Fruit fly (Drosophila melanogaster) whole organism, adult: ENCODE measurements around the gene hdly.

ENCODE experiments used
- CG12768 ChIP-seq: fragments of 200-800 bp; sonication (Bioruptor generic); optimal IDR thresholded peaks from 2 replicates; lab custom pipeline; 2017; ENCODE audit warnings: missing biosample characterization, missing genetic modification characterization, mild to moderate bottlenecking, moderate library complexity, missing genetic modification reagents
- CG1620 ChIP-seq: fragments of 200-800 bp; sonication (Bioruptor generic); optimal IDR thresholded peaks from 2 replicates; lab custom pipeline; 2016; ENCODE audit warnings: missing biosample characterization, missing genetic modification characterization
- CG5204 ChIP-seq: fragments of 200-800 bp; sonication (Bioruptor generic); optimal IDR thresholded peaks from 2 replicates; lab custom pipeline; 2016; ENCODE audit warnings: missing biosample characterization, missing genetic modification characterization
- CG7045 ChIP-seq: fragments of 200-800 bp; sonication (Bioruptor generic); optimal IDR thresholded peaks from 2 replicates; lab custom pipeline; 2017; ENCODE audit warnings: missing biosample characterization, mild to moderate bottlenecking, missing genetic modification characterization
- CG7101 ChIP-seq: fragments of 200-800 bp; sonication (Bioruptor generic); optimal IDR thresholded peaks from 2 replicates; lab custom pipeline; 2018; ENCODE audit warnings: missing biosample characterization, mild to moderate bottlenecking, missing genetic modification characterization, moderate library complexity
- Clk ChIP-seq: fragments of 200-800 bp; sonication (Bioruptor generic); optimal IDR thresholded peaks from 2 replicates; lab custom pipeline; 2017; ENCODE audit warnings: missing biosample characterization, missing genetic modification characterization
- Crg-1 ChIP-seq: fragments of 200-800 bp; sonication (Bioruptor generic); optimal IDR thresholded peaks from 2 replicates; lab custom pipeline; 2016; ENCODE audit warnings: missing biosample characterization, missing genetic modification characterization
- cic ChIP-seq: fragments of 200-800 bp; sonication (Bioruptor generic); optimal IDR thresholded peaks from 2 replicates; lab custom pipeline; 2017; ENCODE audit warnings: missing biosample characterization, mild to moderate bottlenecking, missing genetic modification characterization, moderate library complexity
- cnc ChIP-seq, 2 experiments: fragments of >200 bp; optimal IDR thresholded peaks; 2 replicates each; lab custom pipeline; 2017
- kay ChIP-seq: fragments of 200-800 bp; sonication (Bioruptor generic); peaks from one replicate; lab custom pipeline; 2016; ENCODE audit warnings: missing biosample characterization, missing genetic modification characterization, borderline replicate concordance
- ovo ChIP-seq: fragments of 200-800 bp; sonication (Bioruptor generic); optimal IDR thresholded peaks from 2 replicates; lab custom pipeline; 2016; ENCODE audit warnings: missing biosample characterization, missing genetic modification characterization
- pad ChIP-seq: fragments of 200-800 bp; sonication (Bioruptor generic); optimal IDR thresholded peaks from 3 replicates; lab custom pipeline; 2017; ENCODE audit warnings: missing biosample characterization, missing genetic modification characterization, mild to moderate bottlenecking, moderate library complexity, missing genetic modification reagents
- tj ChIP-seq: fragments of 200-800 bp; sonication (Bioruptor generic); optimal IDR thresholded peaks from 3 replicates; lab custom pipeline; 2017; ENCODE audit warnings: missing biosample characterization, mild to moderate bottlenecking, missing genetic modification characterization, moderate library complexity
- toe ChIP-seq: fragments of 200-800 bp; sonication (Bioruptor generic); optimal IDR thresholded peaks from 2 replicates; lab custom pipeline; 2016; ENCODE audit warnings: missing biosample characterization, missing genetic modification characterization

DNA sequence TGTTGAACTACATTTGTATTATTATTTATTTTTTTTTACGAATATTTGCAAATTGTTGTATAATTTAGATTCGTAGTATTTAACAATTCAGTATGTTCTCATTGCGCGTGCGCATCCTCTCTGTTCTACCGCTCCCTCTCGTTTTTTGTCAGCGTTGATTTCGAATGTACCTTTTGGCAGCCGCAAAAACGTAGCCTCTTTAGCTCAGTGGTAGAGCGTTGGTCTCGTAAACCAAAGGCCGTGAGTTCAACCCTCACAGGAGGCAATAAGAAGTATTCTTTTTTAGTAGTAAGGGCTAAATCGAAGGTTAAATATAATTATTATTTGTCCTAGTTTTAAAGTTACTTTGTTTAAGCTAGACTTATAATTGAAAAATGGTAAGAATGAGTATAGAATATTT, 23.6 kb upstream of the hdly start:
- TF ChIP-seq cic (GFP tag; lab: Kevin White, UChicago) = no peak
- no peak for TF ChIP-seq CG7045 (GFP tag; lab: Kevin White, UChicago)
- TF ChIP-seq pad (GFP tag; lab: Kevin White, UChicago) = no peak
- no peak for TF ChIP-seq ovo
- no peak for TF ChIP-seq Clk (GFP tag; lab: Kevin White, UChicago)
- peak; percentile 33 for TF ChIP-seq kay (GFP tag; lab: Kevin White, UChicago)
- TF ChIP-seq tj = no peak
- TF ChIP-seq cnc (optimal IDR thresholded peaks at IDR 0.05; lab: Kevin White, UChicago) = no peak
- no peak for TF ChIP-seq CG7101 (tag; lab: Kevin White, UChicago)
- TF ChIP-seq Crg-1 = no peak
- no peak for TF ChIP-seq toe (GFP tag; lab: Kevin White, UChicago)
- no peak for TF ChIP-seq CG12768 (GFP tag; lab: Kevin White, UChicago)
- no peak for TF ChIP-seq CG1620 (GFP tag; lab: Kevin White, UChicago)
- no peak for TF ChIP-seq CG5204
